Fruit fly (Drosophila melanogaster): ENCODE measurements around the gene CG3527.

Gene CG3527

dm6 chrX:4505318-4505717 lies 46.5 kb upstream of the CG3527 start (continued):
- no peak for TF ChIP-seq klu (GFP tag; IDR thresholded peaks at IDR 0.05)
- no peak for TF ChIP-seq CG12942 (GFP tag; optimal IDR thresholded peaks at IDR 0.05)
- no peak for TF ChIP-seq CG3847 (GFP tag; IDR thresholded peaks at IDR 0.05)
- no peak for TF ChIP-seq CG14014 (GFP tag; IDR thresholded peaks at IDR 0.05)
- TF ChIP-seq CG10209 (GFP tag; optimal IDR thresholded peaks at IDR 0.05): peak; percentile 11
- no peak for TF ChIP-seq yki (optimal IDR thresholded peaks at IDR 0.05)
- no peak for TF ChIP-seq Jarid2 (GFP tag; optimal IDR thresholded peaks at IDR 0.05)
- no peak for TF ChIP-seq Hr78 (GFP tag; optimal IDR thresholded peaks at IDR 0.05)
- TF ChIP-seq CG31441 (GFP tag; IDR thresholded peaks at IDR 0.05): peak; percentile 23; the same call in 1 of the 2 replicates
- TF ChIP-seq CG11085 (GFP tag; IDR thresholded peaks at IDR 0.05): no peak
- no peak for TF ChIP-seq CG2116 (GFP tag; optimal IDR thresholded peaks at IDR 0.05)
- TF ChIP-seq CG31388 (GFP tag; optimal IDR thresholded peaks at IDR 0.05): no peak
- no peak for TF ChIP-seq hkb (optimal IDR thresholded peaks at IDR 0.05)
- no peak for TF ChIP-seq hkb (GFP tag; IDR thresholded peaks at IDR 0.05)
- TF ChIP-seq Adf1 (GFP tag; IDR thresholded peaks at IDR 0.05): no peak
- TF ChIP-seq wdn (GFP tag; IDR thresholded peaks at IDR 0.05): no peak
- peak; percentile 37 for TF ChIP-seq Xbp1 (GFP tag; optimal IDR thresholded peaks at IDR 0.05)
- no peak for TF ChIP-seq Rfx (GFP tag; IDR thresholded peaks at IDR 0.05)
- TF ChIP-seq NC2β (GFP tag; optimal IDR thresholded peaks at IDR 0.05): no peak
- no peak for TF ChIP-seq corto (GFP tag; optimal IDR thresholded peaks at IDR 0.05)
- TF ChIP-seq al (GFP tag; IDR thresholded peaks at IDR 0.05): no peak
- no peak for TF ChIP-seq NfI (GFP tag; optimal IDR thresholded peaks at IDR 0.05)
- TF ChIP-seq CG8359 (GFP tag; optimal IDR thresholded peaks at IDR 0.05; ENCODE audit: borderline replicate concordance): no peak
- no peak for TF ChIP-seq Sry-δ (GFP tag; optimal IDR thresholded peaks at IDR 0.05)
- TF ChIP-seq sug (tag; optimal IDR thresholded peaks at IDR 0.05): no peak
- TF ChIP-seq bbx (GFP tag; IDR thresholded peaks at IDR 0.05; ENCODE audit: partially characterized antibody): no peak
- TF ChIP-seq CG7745 (tag; optimal IDR thresholded peaks at IDR 0.05): no peak
- TF ChIP-seq H2.0 (GFP tag; IDR thresholded peaks at IDR 0.05): no peak
- TF ChIP-seq tx (GFP tag; optimal IDR thresholded peaks at IDR 0.05): no peak
- no peak for TF ChIP-seq CG12769 (tag; optimal IDR thresholded peaks at IDR 0.05)
- no peak for TF ChIP-seq rib (GFP tag; IDR thresholded peaks at IDR 0.05)
- no peak for TF ChIP-seq CG7271 (tag; optimal IDR thresholded peaks at IDR 0.05)
- TF ChIP-seq sima (GFP tag; optimal IDR thresholded peaks at IDR 0.05): no peak
- TF ChIP-seq CG6683 (GFP tag; optimal IDR thresholded peaks at IDR 0.05): no peak
- TF ChIP-seq Atf-2 (GFP tag; optimal IDR thresholded peaks at IDR 0.05): no peak
- TF ChIP-seq her (GFP tag; optimal IDR thresholded peaks at IDR 0.05): no peak
- TF ChIP-seq jing (GFP tag; optimal IDR thresholded peaks at IDR 0.05): no peak
- no peak for TF ChIP-seq CG18764 (GFP tag; optimal IDR thresholded peaks at IDR 0.05)
- TF ChIP-seq btn (GFP tag; optimal IDR thresholded peaks at IDR 0.05): no peak
- no peak for TF ChIP-seq Side (GFP tag; optimal IDR thresholded peaks at IDR 0.05)
- TF ChIP-seq unpg (GFP tag; optimal IDR thresholded peaks at IDR 0.05): peak; percentile 29
- TF ChIP-seq CG12391 (tag; optimal IDR thresholded peaks at IDR 0.05): peak; percentile 36
- no peak for TF ChIP-seq Gug (GFP tag; IDR thresholded peaks at IDR 0.05)
- no peak for TF ChIP-seq Mrtf (GFP tag; IDR thresholded peaks at IDR 0.05)
- TF ChIP-seq gcm (GFP tag; optimal IDR thresholded peaks at IDR 0.05): peak; percentile 11
- TF ChIP-seq bab2 (GFP tag; optimal IDR thresholded peaks at IDR 0.05): no peak
- no peak for TF ChIP-seq Sox100B (GFP tag; optimal IDR thresholded peaks at IDR 0.05)
- TF ChIP-seq sr (GFP tag; IDR thresholded peaks at IDR 0.05): no peak
- no peak for TF ChIP-seq pita (GFP tag; optimal IDR thresholded peaks at IDR 0.05)
- TF ChIP-seq Myb (GFP tag; optimal IDR thresholded peaks at IDR 0.05): no peak
- no peak for TF ChIP-seq slou (GFP tag; optimal IDR thresholded peaks at IDR 0.05)
- TF ChIP-seq CG16813 (GFP tag; IDR thresholded peaks at IDR 0.05; ENCODE audit: partially characterized antibody): no peak
- no peak for TF ChIP-seq Elba2 (GFP tag; optimal IDR thresholded peaks at IDR 0.05)
